Fruit fly (Drosophila melanogaster): ENCODE measurements around the gene CG17186.

The CG17186 gene

dm6 chr3R:19846870-19847590 is 30.3 kb downstream of the CG17186 start, which contains the start of gene MICU3 (continued):
- TF ChIP-seq grn (GFP tag; optimal IDR thresholded peaks at IDR 0.05) (no peak), Max (GFP tag; optimal IDR thresholded peaks at IDR 0.05) (peak; percentile 41), CG12744 (GFP tag; optimal IDR thresholded peaks at IDR 0.05) (peak; percentile 28), tx (GFP tag; optimal IDR thresholded peaks at IDR 0.05) (peak; percentile 54), Pdp1 (GFP tag; optimal IDR thresholded peaks at IDR 0.05) (peak; percentile 56 to 67), Drgx (GFP tag; IDR thresholded peaks at IDR 0.05) (no peak), CG4707 (GFP tag; optimal IDR thresholded peaks at IDR 0.05) (no peak), CG2199 (GFP tag; IDR thresholded peaks at IDR 0.05) (no peak), fd96Cb (tag; optimal IDR thresholded peaks at IDR 0.05) (peak; percentile 47), CG17328 (GFP tag; IDR thresholded peaks at IDR 0.05) (peak; percentile 58), CG3726 (GFP tag; IDR thresholded peaks at IDR 0.05) (no peak), lola (GFP tag; optimal IDR thresholded peaks at IDR 0.05) (peak in 1 of 3 experiments; percentile 59), Camta (GFP tag; optimal IDR thresholded peaks at IDR 0.05) (peak; percentile 18), CG1647 (GFP tag; optimal IDR thresholded peaks at IDR 0.05) (peak; percentile 33), hth (optimal IDR thresholded peaks at IDR 0.05) (no peak), CG17612 (GFP tag; IDR thresholded peaks at IDR 0.05) (no peak), jing (GFP tag; optimal IDR thresholded peaks at IDR 0.05) (peak; percentile 21), CG13624 (GFP tag; optimal IDR thresholded peaks at IDR 0.05) (peak; percentile 51), Hr3 (GFP tag; optimal IDR thresholded peaks at IDR 0.05) (peak; percentile 75), PHDP (tag; optimal IDR thresholded peaks at IDR 0.05) (peak; percentile 48), dpn (GFP tag; optimal IDR thresholded peaks at IDR 0.05) (peak; percentile 74 to 77), CG33557 (GFP tag; optimal IDR thresholded peaks at IDR 0.05) (peak; percentile 19), CG10366 (GFP tag; IDR thresholded peaks at IDR 0.05) (peak; percentile 52), CG7556 (GFP tag; optimal IDR thresholded peaks at IDR 0.05) (peak; percentile 41), CG1792 (GFP tag; optimal IDR thresholded peaks at IDR 0.05) (peak; percentile 22), Dip3 (GFP tag; optimal IDR thresholded peaks at IDR 0.05) (peak; percentile 41), CG1602 (GFP tag; optimal IDR thresholded peaks at IDR 0.05) (peak; percentile 79), sd (tag; optimal IDR thresholded peaks at IDR 0.05) (peak; percentile 46), lilli (GFP tag; optimal IDR thresholded peaks at IDR 0.05) (peak; percentile 75), caup (GFP tag; optimal IDR thresholded peaks at IDR 0.05; ENCODE audit: severe bottlenecking) (peak; percentile 50), Oaz (GFP tag; IDR thresholded peaks at IDR 0.05) (0 out of 2 replicates have a peak, but pooled peaks have one; percentile 33), CG8359 (GFP tag; optimal IDR thresholded peaks at IDR 0.05; ENCODE audit: borderline replicate concordance) (no peak), tio (GFP tag; optimal IDR thresholded peaks at IDR 0.05) (peak; percentile 59), Atf6 (GFP tag; IDR thresholded peaks at IDR 0.05) (no peak), Gsc (GFP tag; IDR thresholded peaks at IDR 0.05) (no peak), ssp (GFP tag; IDR thresholded peaks at IDR 0.05) (peak; percentile 37; the same call in 1 of the 2 replicates), da (GFP tag; optimal IDR thresholded peaks at IDR 0.05) (no peak), Sry-β (GFP tag; optimal IDR thresholded peaks at IDR 0.05) (peak; percentile 83), corto (GFP tag; optimal IDR thresholded peaks at IDR 0.05) (no peak), Atf3 (GFP tag; optimal IDR thresholded peaks at IDR 0.05) (peak; percentile 52), dati (GFP tag; IDR thresholded peaks at IDR 0.05) (no peak), CG9932 (GFP tag; IDR thresholded peaks at IDR 0.05) (peak; percentile 86), kah (GFP tag; optimal IDR thresholded peaks at IDR 0.05) (no peak), usp (GFP tag; optimal IDR thresholded peaks at IDR 0.05) (no peak), CG16779 (GFP tag; IDR thresholded peaks at IDR 0.05) (no peak), Ets97D (GFP tag; optimal IDR thresholded peaks at IDR 0.05) (peak; percentile 41), CG7928 (GFP tag; optimal IDR thresholded peaks at IDR 0.05) (peak; percentile 52), Oli (tag; optimal IDR thresholded peaks at IDR 0.05) (peak; percentile 52), twi (tag; optimal IDR thresholded peaks at IDR 0.05) (no peak), Fer3 (tag; optimal IDR thresholded peaks at IDR 0.05) (peak; percentile 58)

All from whole organism, embryonic.